Fruit fly (Drosophila melanogaster) whole organism, embryonic: ENCODE data around the gene CG3040.

Experiments
- BtbVII ChIP-seq: fragments of 200-800 bp; sonication (Bioruptor generic); optimal IDR thresholded peaks from 3 replicates; lab custom pipeline; 2017; ENCODE audit warnings: missing biosample characterization, mild to moderate bottlenecking, missing genetic modification characterization
- CG10321 ChIP-seq: fragments of 200-800 bp; sonication (Bioruptor generic); IDR thresholded peaks from 2 replicates; pipeline ENCODE4 v1.3.6; 2022; ENCODE audit warnings: missing biosample characterization, missing genetic modification characterization
- CG10366 ChIP-seq: fragments of 200-800 bp; sonication (Bioruptor generic); IDR thresholded peaks from 2 replicates; pipeline ENCODE4 v1.3.6; 2022; ENCODE audit warnings: missing biosample characterization, missing genetic modification characterization
- CG10959 ChIP-seq: fragments of 200-800 bp; sonication (Bioruptor generic); IDR thresholded peaks from 2 replicates; pipeline ENCODE4 v1.3.6; 2022; ENCODE audit warnings: missing biosample characterization, missing genetic modification characterization
- CG11247 ChIP-seq: fragments of 200-800 bp; sonication (Bioruptor generic); IDR thresholded peaks from 2 replicates; pipeline ENCODE4 v1.3.6; 2022; ENCODE audit warnings: missing biosample characterization, missing genetic modification characterization
- CG11504 ChIP-seq: fragments of 200-800 bp; sonication (Bioruptor generic); optimal IDR thresholded peaks from 3 replicates; lab custom pipeline; 2019; ENCODE audit warnings: missing biosample characterization, mild to moderate bottlenecking, missing genetic modification characterization, moderate library complexity
- CG12744 ChIP-seq: fragments of 200-800 bp; sonication (Bioruptor generic); optimal IDR thresholded peaks from 2 replicates; lab custom pipeline; 2016; ENCODE audit warnings: missing biosample characterization, missing genetic modification characterization
- CG1603 ChIP-seq: fragments of 200-800 bp; sonication (Bioruptor generic); optimal IDR thresholded peaks from 2 replicates; lab custom pipeline; 2019; ENCODE audit warnings: missing biosample characterization, mild to moderate bottlenecking, missing genetic modification characterization, moderate library complexity
- CG16815 ChIP-seq: fragments of 200-800 bp; sonication (Bioruptor generic); optimal IDR thresholded peaks from 3 replicates; lab custom pipeline; 2017; ENCODE audit warnings: missing biosample characterization, mild to moderate bottlenecking, missing genetic modification characterization
- CG17328 ChIP-seq: fragments of 200-800 bp; sonication (Bioruptor generic); IDR thresholded peaks from 2 replicates; pipeline ENCODE4 v1.3.6; 2022; ENCODE audit warnings: missing biosample characterization, missing genetic modification characterization
- CG1832 ChIP-seq: fragments of 200-800 bp; sonication (Bioruptor generic); optimal IDR thresholded peaks from 2 replicates; lab custom pipeline; 2017; ENCODE audit warnings: missing biosample characterization, mild to moderate bottlenecking, missing genetic modification characterization, inconsistent platforms
- CG30403 ChIP-seq: fragments of 200-800 bp; sonication (Bioruptor generic); optimal IDR thresholded peaks from 3 replicates; lab custom pipeline; 2016; ENCODE audit warnings: missing biosample characterization, missing genetic modification characterization
- CG34224 ChIP-seq: fragments of 200-800 bp; sonication (Bioruptor generic); IDR thresholded peaks from 3 replicates; pipeline ENCODE4 v1.3.6; 2022; ENCODE audit warnings: missing biosample characterization, missing genetic modification characterization; ENCODE audit not compliant: partially characterized antibody
- CG3995 ChIP-seq: fragments of 200-800 bp; sonication (Bioruptor generic); optimal IDR thresholded peaks from 3 replicates; lab custom pipeline; 2016; ENCODE audit warnings: missing biosample characterization, missing genetic modification characterization
- CG4820 ChIP-seq: fragments of 200-800 bp; sonication (Bioruptor generic); optimal IDR thresholded peaks from 3 replicates; lab custom pipeline; 2016; ENCODE audit warnings: missing biosample characterization, missing genetic modification characterization
- CG5245 ChIP-seq: fragments of 200-800 bp; sonication (Bioruptor generic); optimal IDR thresholded peaks from 3 replicates; lab custom pipeline; 2016; ENCODE audit warnings: missing biosample characterization, missing genetic modification characterization
- CG6175 ChIP-seq: fragments of 200-800 bp; sonication (Bioruptor generic); IDR thresholded peaks from 3 replicates; pipeline ENCODE4 v1.3.6; 2022; ENCODE audit warnings: missing biosample characterization, missing genetic modification characterization
- CG6654 ChIP-seq: fragments of 200-800 bp; sonication (Bioruptor generic); optimal IDR thresholded peaks from 2 replicates; lab custom pipeline; 2017; ENCODE audit warnings: missing biosample characterization, mild to moderate bottlenecking, missing genetic modification characterization
- CG6689 ChIP-seq: fragments of 200-800 bp; sonication (Bioruptor generic); IDR thresholded peaks from 2 replicates; pipeline ENCODE4 v1.3.6; 2022; ENCODE audit warnings: missing biosample characterization, missing genetic modification characterization
- CG7839 ChIP-seq: fragments of 200-800 bp; sonication (Bioruptor generic); optimal IDR thresholded peaks from 3 replicates; lab custom pipeline; 2018; ENCODE audit warnings: missing biosample characterization, mild to moderate bottlenecking, missing genetic modification characterization, moderate library complexity
- CG8281 ChIP-seq: fragments of 200-800 bp; sonication (Bioruptor generic); optimal IDR thresholded peaks from 2 replicates; lab custom pipeline; 2018; ENCODE audit warnings: missing biosample characterization, mild to moderate bottlenecking, missing genetic modification characterization, moderate library complexity
- CG8388 ChIP-seq: fragments of 200-800 bp; sonication (Bioruptor generic); optimal IDR thresholded peaks from 2 replicates; lab custom pipeline; 2019; ENCODE audit warnings: missing biosample characterization, mild to moderate bottlenecking, missing genetic modification characterization, moderate library complexity
- CG8478 ChIP-seq: fragments of >200 bp; optimal IDR thresholded peaks from 2 replicates; lab custom pipeline; 2018
- CG9437 ChIP-seq: fragments of 200-800 bp; sonication (Bioruptor generic); optimal IDR thresholded peaks from 2 replicates; lab custom pipeline; 2018; ENCODE audit warnings: missing biosample characterization, mild to moderate bottlenecking, missing genetic modification characterization
- Fer1 ChIP-seq: fragments of 200-800 bp; sonication (Bioruptor generic); optimal IDR thresholded peaks from 2 replicates; lab custom pipeline; 2017; ENCODE audit warnings: missing biosample characterization, mild to moderate bottlenecking, missing genetic modification characterization
- Gsc ChIP-seq: fragments of 200-800 bp; sonication (Bioruptor generic); IDR thresholded peaks from 2 replicates; pipeline ENCODE4 v1.3.6; 2022; ENCODE audit warnings: missing biosample characterization, missing genetic modification characterization
- Hmx ChIP-seq: fragments of 200-800 bp; sonication (Bioruptor generic); optimal IDR thresholded peaks from 2 replicates; lab custom pipeline; 2016; ENCODE audit warnings: missing biosample characterization, missing genetic modification characterization
- MBD-R2 ChIP-seq: fragments of 200-800 bp; sonication (Bioruptor generic); IDR thresholded peaks from 2 replicates; pipeline ENCODE4 v1.3.6; 2022; ENCODE audit warnings: missing biosample characterization, missing genetic modification characterization
- Meics ChIP-seq: fragments of 200-800 bp; sonication (Bioruptor generic); optimal IDR thresholded peaks from 2 replicates; lab custom pipeline; 2017; ENCODE audit warnings: missing biosample characterization, mild to moderate bottlenecking, missing genetic modification characterization
- Nf-YC ChIP-seq: fragments of 200-800 bp; optimal IDR thresholded peaks from 3 replicates; lab custom pipeline; 2019; ENCODE audit warnings: missing biosample characterization, mild to moderate bottlenecking, missing genetic modification characterization, moderate library complexity
- Oaz ChIP-seq: fragments of 200-800 bp; sonication (Bioruptor generic); IDR thresholded peaks from 2 replicates; pipeline ENCODE4 v1.3.6; 2022; ENCODE audit warnings: missing biosample characterization, missing genetic modification characterization
- Sox102F ChIP-seq: fragments of 200-800 bp; sonication (Bioruptor generic); optimal IDR thresholded peaks from 2 replicates; lab custom pipeline; 2018; ENCODE audit warnings: missing biosample characterization, mild to moderate bottlenecking, missing genetic modification characterization, moderate library complexity
- Ssrp ChIP-seq: fragments of 200-800 bp; sonication (Bioruptor generic); optimal IDR thresholded peaks from 2 replicates; lab custom pipeline; 2018; ENCODE audit warnings: missing biosample characterization, mild to moderate bottlenecking, missing genetic modification characterization, moderate library complexity
- Xbp1 ChIP-seq: fragments of 200-800 bp; sonication (Bioruptor generic); optimal IDR thresholded peaks from 3 replicates; lab custom pipeline; 2016; ENCODE audit warnings: missing biosample characterization, mild to moderate bottlenecking, missing genetic modification characterization
- ase ChIP-seq: fragments of 200-800 bp; sonication (Bioruptor generic); IDR thresholded peaks from 3 replicates; pipeline ENCODE4 v1.3.6; 2022; ENCODE audit warnings: missing biosample characterization, missing genetic modification characterization
- az2 ChIP-seq: fragments of 200-800 bp; sonication (Bioruptor generic); optimal IDR thresholded peaks from 3 replicates; lab custom pipeline; 2016; ENCODE audit warnings: missing biosample characterization, missing genetic modification characterization
- bigmax ChIP-seq: fragments of 200-800 bp; sonication (Bioruptor generic); optimal IDR thresholded peaks from 2 replicates; lab custom pipeline; 2018; ENCODE audit warnings: missing biosample characterization, mild to moderate bottlenecking, missing genetic modification characterization
- caup ChIP-seq: fragments of 200-800 bp; sonication (Bioruptor generic); optimal IDR thresholded peaks from 3 replicates; lab custom pipeline; 2017; ENCODE audit warnings: missing biosample characterization, mild to moderate bottlenecking, missing genetic modification characterization, moderate library complexity; ENCODE audit not compliant: severe bottlenecking
- dan ChIP-seq: fragments of 200-800 bp; sonication (Bioruptor generic); IDR thresholded peaks from 2 replicates; pipeline ENCODE4 v1.3.6; 2022; ENCODE audit warnings: missing biosample characterization, missing genetic modification characterization
- dimm ChIP-seq: fragments of 200-800 bp; sonication (Bioruptor generic); IDR thresholded peaks from 2 replicates; pipeline ENCODE4 v1.3.6; 2022; ENCODE audit warnings: missing biosample characterization, missing genetic modification characterization
- emc ChIP-seq: fragments of 200-800 bp; sonication (Bioruptor generic); optimal IDR thresholded peaks from 2 replicates; lab custom pipeline; 2016; ENCODE audit warnings: missing biosample characterization, missing genetic modification characterization
- fd3F ChIP-seq: fragments of 200-800 bp; sonication (Bioruptor generic); optimal IDR thresholded peaks from 2 replicates; lab custom pipeline; 2018; ENCODE audit warnings: missing biosample characterization, mild to moderate bottlenecking, missing genetic modification characterization, moderate library complexity
- grau ChIP-seq: fragments of 200-800 bp; optimal IDR thresholded peaks from 3 replicates; lab custom pipeline; 2019; ENCODE audit warnings: missing biosample characterization, mild to moderate bottlenecking, missing genetic modification characterization, moderate library complexity
- gt ChIP-seq: fragments of 200-800 bp; sonication (Bioruptor generic); IDR thresholded peaks from 2 replicates; pipeline ENCODE4 v1.3.6; 2022; ENCODE audit warnings: missing biosample characterization, missing genetic modification characterization
- lilli ChIP-seq: fragments of 200-800 bp; sonication (Bioruptor generic); optimal IDR thresholded peaks from 3 replicates; lab custom pipeline; 2016; ENCODE audit warnings: missing biosample characterization, missing genetic modification characterization
- onecut ChIP-seq: fragments of 200-800 bp; sonication (Bioruptor generic); IDR thresholded peaks from 2 replicates; pipeline ENCODE4 v1.3.6; 2022; ENCODE audit warnings: missing biosample characterization, missing genetic modification characterization
- phol ChIP-seq: fragments of 200-800 bp; sonication (Bioruptor generic); optimal IDR thresholded peaks from 3 replicates; lab custom pipeline; 2018; ENCODE audit warnings: missing biosample characterization, mild to moderate bottlenecking, missing genetic modification characterization, moderate library complexity
- pum ChIP-seq: fragments of 200-800 bp; sonication (Bioruptor generic); optimal IDR thresholded peaks from 2 replicates; lab custom pipeline; 2016; ENCODE audit warnings: missing biosample characterization, missing genetic modification characterization
- sim ChIP-seq: fragments of 200-800 bp; sonication (Bioruptor generic); IDR thresholded peaks from 2 replicates; pipeline ENCODE4 v1.3.6; 2022; ENCODE audit warnings: missing biosample characterization, missing genetic modification characterization
- zfh2 ChIP-seq: fragments of 200-800 bp; sonication (Bioruptor generic); optimal IDR thresholded peaks from 2 replicates; lab custom pipeline; 2016; ENCODE audit warnings: missing biosample characterization, missing genetic modification characterization

CG3040 gene

DNA sequence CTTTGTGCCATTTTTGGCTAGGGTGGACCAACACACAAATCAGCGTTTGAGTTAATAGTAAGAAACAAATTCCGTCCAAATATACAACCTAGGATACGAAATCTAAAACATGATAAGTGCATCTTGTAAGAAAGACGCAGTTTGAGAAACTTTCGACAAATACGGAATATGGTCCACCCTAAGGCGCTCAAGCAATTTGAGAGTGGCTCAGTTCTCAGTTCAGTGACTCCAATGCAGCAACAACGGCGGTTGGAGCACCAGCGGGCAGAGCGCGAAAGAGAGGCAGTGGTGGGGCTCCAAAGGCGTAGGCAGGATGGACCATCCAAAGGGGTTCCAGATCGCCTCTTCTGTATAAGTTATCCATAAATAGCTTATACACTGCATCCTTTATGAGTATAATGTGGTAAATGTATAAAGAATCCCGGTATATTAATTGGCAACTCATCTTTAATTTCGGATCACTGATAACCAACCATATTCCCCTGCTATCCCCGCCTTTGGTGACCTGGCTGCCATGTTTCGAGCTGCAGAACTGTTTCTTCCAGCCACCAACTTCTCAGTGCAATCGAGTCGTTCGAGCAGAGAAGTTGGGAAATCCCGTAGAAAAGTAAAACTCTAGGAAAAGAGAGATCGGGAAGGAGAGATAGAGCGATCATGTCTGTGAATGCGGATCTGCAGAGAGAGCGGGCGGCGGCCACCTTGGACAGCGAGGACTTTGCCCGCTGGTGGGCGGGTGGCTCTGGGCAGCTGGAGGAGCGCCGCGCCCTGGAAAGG, 3.6 kb downstream of the CG3040 start, which contains the start of gene CG4586 (continued):
- TF ChIP-seq CG8478 (lab: Kevin White, UChicago) (no peak), CG3995 (GFP tag; lab: Kevin White, UChicago) (peak; percentile 80), ase (GFP tag; lab: Robert Waterston, UW) (peak; percentile 90), CG34224 (GFP tag; lab: Robert Waterston, UW) (no peak), Oaz (GFP tag; lab: Robert Waterston, UW) (peak; percentile 81), lilli (peak; percentile 96), pum (GFP tag; lab: Kevin White, UChicago) (peak; percentile 88), gt (no peak), CG11247 (peak; percentile 90), Hmx (GFP tag; lab: Kevin White, UChicago) (peak; percentile 75), phol (tag; lab: Kevin White, UChicago) (peak; percentile 89), fd3F (GFP tag; lab: Kevin White, UChicago) (peak; percentile 89), dan (GFP tag; lab: Robert Waterston, UW) (no peak), CG8281 (peak; percentile 79), zfh2 (GFP tag; lab: Kevin White, UChicago) (peak; percentile 97), CG30403 (GFP tag; lab: Kevin White, UChicago) (peak; percentile 93), CG1832 (GFP tag; lab: Kevin White, UChicago) (no peak), CG10366 (GFP tag; lab: Robert Waterston, UW) (peak; percentile 92), CG6175 (peak; percentile 78; the same call in 1 of the 3 replicates), CG8388 (GFP tag; lab: Kevin White, UChicago) (peak; percentile 93), CG17328 (GFP tag; lab: Robert Waterston, UW) (peak; percentile 95), CG6654 (GFP tag; lab: Kevin White, UChicago) (peak; percentile 84), CG4820 (GFP tag; lab: Kevin White, UChicago) (peak; percentile 88), CG10321 (peak; percentile 80), bigmax (GFP tag; lab: Kevin White, UChicago) (peak; percentile 69), grau (tag; lab: Kevin White, UChicago) (peak; percentile 93), Fer1 (peak; percentile 98), CG1603 (peak; percentile 97), MBD-R2 (GFP tag; lab: Robert Waterston, UW) (peak; percentile 90), CG10959 (peak; percentile 75), onecut (GFP tag; lab: Robert Waterston, UW) (peak; percentile 92), Gsc (peak; percentile 43; the same call in 1 of the 2 replicates), emc (GFP tag; lab: Kevin White, UChicago) (peak; percentile 90), CG11504 (tag; lab: Kevin White, UChicago) (peak; percentile 93), BtbVII (GFP tag; lab: Kevin White, UChicago) (peak; percentile 98), Nf-YC (tag; lab: Kevin White, UChicago) (peak; percentile 78), sim (GFP tag; lab: Robert Waterston, UW) (peak; percentile 92), CG6689 (peak; percentile 91), Xbp1 (GFP tag; lab: Kevin White, UChicago) (peak; percentile 93), caup (GFP tag; lab: Kevin White, UChicago) (peak; percentile 97), CG5245 (GFP tag; lab: Kevin White, UChicago) (peak; percentile 92), CG7839 (tag; lab: Kevin White, UChicago) (peak; percentile 95), CG12744 (GFP tag; lab: Kevin White, UChicago) (peak; percentile 95), Meics (GFP tag; lab: Kevin White, UChicago) (peak; percentile 97), CG9437 (GFP tag; lab: Kevin White, UChicago) (peak; percentile 86), Ssrp (tag; lab: Kevin White, UChicago) (peak; percentile 69), dimm (GFP tag; lab: Robert Waterston, UW) (peak; percentile 80), az2 (peak; percentile 94), Sox102F (GFP tag; lab: Kevin White, UChicago) (peak; percentile 94), CG16815 (GFP tag; lab: Kevin White, UChicago) (peak; percentile 62)
